Worm (Caenorhabditis elegans) whole organism, L3 larva: ENCODE data around the gene djr-1.1.

Source experiments
- R02D3.7 ChIP-seq: fragments of 150-350 bp; optimal IDR thresholded peaks from 2 replicates; lab custom pipeline; 2014; ENCODE audit warnings: missing biosample characterization, missing genetic modification characterization
- aly-2 ChIP-seq: fragments of 150-350 bp; optimal IDR thresholded peaks from 2 replicates; lab custom pipeline; 2014; ENCODE audit warnings: missing biosample characterization, missing genetic modification characterization
- ama-1 ChIP-seq: fragments of 150-350 bp; optimal IDR thresholded peaks from 2 replicates; lab custom pipeline; 2018
- nhr-12 ChIP-seq: fragments of 150-350 bp; optimal IDR thresholded peaks from 2 replicates; lab custom pipeline; 2014; ENCODE audit warnings: missing biosample characterization, missing genetic modification characterization
- nhr-25 ChIP-seq: sonication (generic microtip); optimal IDR thresholded peaks from 2 replicates; lab custom pipeline; 2017; ENCODE audit warnings: missing biosample characterization, missing genetic modification characterization
- unc-62 ChIP-seq: fragments of 150-350 bp; sonication (generic microtip); optimal IDR thresholded peaks from 4 replicates; lab custom pipeline; 2014; ENCODE audit warnings: missing biosample characterization, missing genetic modification reagents, missing genetic modification characterization

- TF ChIP-seq ama-1 (lab: Kevin White, UChicago) (no peak), aly-2 (tag; lab: Kevin White, UChicago) (no peak), nhr-25 (no peak), R02D3.7 (tag; lab: Kevin White, UChicago) (no peak), unc-62 (GFP tag; lab: Kevin White, UChicago) (no peak), nhr-12 (tag; lab: Kevin White, UChicago) (no peak)
Measured at ce11 chrII:320783-321182, 30.4 kb downstream of the djr-1.1 start.
